Worm (Caenorhabditis elegans): Measurements from ENCODE around the gene R11G10.3.

ce11 chrV:13488297-13488803 lies 34.9 kb upstream of the R11G10.3 start:
- TF ChIP-seq lsy-27 (tag; optimal IDR thresholded peaks at IDR 0.05; ENCODE audit: borderline replicate concordance, insufficient read depth) (no peak), ama-1 (optimal IDR thresholded peaks at IDR 0.05) (no peak), ama-1 (GFP tag; optimal IDR thresholded peaks at IDR 0.05) (no peak), ztf-28 (GFP tag; IDR thresholded peaks at IDR 0.05) (no peak)
